Worm (Caenorhabditis elegans): ENCODE measurements around the gene lap-2.

The lap-2 gene

ce11 chrV:13043195-13043762 is at the start of gene lap-2:
TSS of gene lap-2 (plus strand) at chrV:13043712.
- TF ChIP-seq ztf-16 (tag; optimal IDR thresholded peaks at IDR 0.05), result no peak
- no peak for TF ChIP-seq ceh-48 (tag; optimal IDR thresholded peaks at IDR 0.05)
- peak; percentile 31 for TF ChIP-seq unc-55 (GFP tag; optimal IDR thresholded peaks at IDR 0.05)
- TF ChIP-seq elt-2 (tag; optimal IDR thresholded peaks at IDR 0.05), result peak; percentile 56

- TF ChIP-seq hlh-30 (tag; optimal IDR thresholded peaks at IDR 0.05; ENCODE audit: insufficient read depth), result no peak
- TF ChIP-seq ets-4 (tag; optimal IDR thresholded peaks at IDR 0.05), result no peak
- no peak for TF ChIP-seq pha-4 (tag; optimal IDR thresholded peaks at IDR 0.05)
- TF ChIP-seq ahr-1 (tag; optimal IDR thresholded peaks at IDR 0.05), result no peak
- TF ChIP-seq ceh-45 (GFP tag; IDR thresholded peaks at IDR 0.05), result no peak
- no peak for TF ChIP-seq ceh-19 (GFP tag; optimal IDR thresholded peaks at IDR 0.05)
- no peak for TF ChIP-seq ztf-16 (tag; optimal IDR thresholded peaks at IDR 0.05)
- TF ChIP-seq pag-3 (tag; optimal IDR thresholded peaks at IDR 0.05; ENCODE audit: borderline replicate concordance), result no peak
- TF ChIP-seq ceh-18 (tag; optimal IDR thresholded peaks at IDR 0.05), result no peak
- TF ChIP-seq unc-55 (GFP tag; optimal IDR thresholded peaks at IDR 0.05), result no peak
- TF ChIP-seq ceh-14 (tag; optimal IDR thresholded peaks at IDR 0.05), result no peak
- TF ChIP-seq pax-1 (tag; optimal IDR thresholded peaks at IDR 0.05), result no peak
- no peak for TF ChIP-seq fax-1 (tag; optimal IDR thresholded peaks at IDR 0.05)
- no peak for TF ChIP-seq nfya-1 (tag; optimal IDR thresholded peaks at IDR 0.05)
- TF ChIP-seq eyg-1 (tag; optimal IDR thresholded peaks at IDR 0.05), result no peak
- no peak for TF ChIP-seq ceh-6 (GFP tag; optimal IDR thresholded peaks at IDR 0.05)
- TF ChIP-seq odd-2 (tag; optimal IDR thresholded peaks at IDR 0.05), result no peak
- no peak for TF ChIP-seq Y22D7AL.16 (tag; optimal IDR thresholded peaks at IDR 0.05)
Observed at ce11 chrV:12995269-12995668, 48.2 kb upstream of the lap-2 start, which contains the start of gene far-5. TSS of gene far-5 (plus strand) at chrV:12995569.

ce11 chrV:12997422-12997821 is 46.1 kb upstream of the lap-2 start, which contains the start of gene far-3:
TSS of gene far-3 (minus strand) at chrV:12997522.
- TF ChIP-seq K02D7.2 (tag; optimal IDR thresholded peaks at IDR 0.05), result no peak
- no peak for TF ChIP-seq dmd-4 (tag; optimal IDR thresholded peaks at IDR 0.05; ENCODE audit: borderline replicate concordance)
- TF ChIP-seq ceh-48 (tag; optimal IDR thresholded peaks at IDR 0.05), result no peak
- TF ChIP-seq lin-11 (tag; optimal IDR thresholded peaks at IDR 0.05), result no peak
- TF ChIP-seq ztf-16 (tag; optimal IDR thresholded peaks at IDR 0.05), result no peak
- TF ChIP-seq ama-1 (optimal IDR thresholded peaks at IDR 0.05), result no peak
- no peak for TF ChIP-seq ceh-19 (GFP tag; optimal IDR thresholded peaks at IDR 0.05)
- TF ChIP-seq K09A11.1 (tag; optimal IDR thresholded peaks at IDR 0.05; ENCODE audit: insufficient read depth), result no peak
- no peak for TF ChIP-seq ets-4 (tag; optimal IDR thresholded peaks at IDR 0.05)
- TF ChIP-seq fax-1 (tag; optimal IDR thresholded peaks at IDR 0.05), result no peak
- no peak for TF ChIP-seq lim-6 (tag; optimal IDR thresholded peaks at IDR 0.05)
- no peak for TF ChIP-seq ceh-18 (tag; optimal IDR thresholded peaks at IDR 0.05)
- TF ChIP-seq pat-9 (tag; optimal IDR thresholded peaks at IDR 0.05), result no peak
- no peak for TF ChIP-seq fkh-6 (tag; optimal IDR thresholded peaks at IDR 0.05)
- no peak for TF ChIP-seq ceh-45 (GFP tag; IDR thresholded peaks at IDR 0.05)
- TF ChIP-seq ceh-14 (tag; optimal IDR thresholded peaks at IDR 0.05), result no peak
- no peak for TF ChIP-seq unc-55 (GFP tag; optimal IDR thresholded peaks at IDR 0.05)
- no peak for TF ChIP-seq ceh-2 (tag; optimal IDR thresholded peaks at IDR 0.05)

ce11 chrV:12999559-12999958 is 44.0 kb upstream of the lap-2 start, which contains the start of gene far-4:
TSS of gene far-4 (minus strand) at chrV:12999659.
- TF ChIP-seq zip-5 (tag; optimal IDR thresholded peaks at IDR 0.05), result no peak
- no peak for TF ChIP-seq elt-4 (tag; optimal IDR thresholded peaks at IDR 0.05)
- no peak for TF ChIP-seq ttx-3 (tag; optimal IDR thresholded peaks at IDR 0.05)
- TF ChIP-seq pros-1 (tag; optimal IDR thresholded peaks at IDR 0.05), result no peak
- no peak for TF ChIP-seq madf-2 (tag; optimal IDR thresholded peaks at IDR 0.05)
- TF ChIP-seq dmd-4 (tag; optimal IDR thresholded peaks at IDR 0.05; ENCODE audit: borderline replicate concordance), result no peak
- no peak for TF ChIP-seq ceh-24 (tag; optimal IDR thresholded peaks at IDR 0.05)
- no peak for TF ChIP-seq unc-55 (GFP tag; optimal IDR thresholded peaks at IDR 0.05)

Data from whole organism, late embryonic.